Worm (Caenorhabditis elegans) whole organism, early embryonic: Measurements from ENCODE around the gene F13H8.2.

Experiments used
- B0310.2 ChIP-seq: sonication (generic microtip); optimal IDR thresholded peaks from 2 replicates; lab custom pipeline; 2016; ENCODE audit warnings: mild to moderate bottlenecking, missing genetic modification characterization, missing compliant biosample characterization
- F13C5.2 ChIP-seq: sonication (generic microtip); optimal IDR thresholded peaks from 2 replicates; lab custom pipeline; 2017; ENCODE audit warnings: mild to moderate bottlenecking, missing genetic modification characterization, inconsistent platforms, missing compliant biosample characterization
- aly-1 ChIP-seq: sonication (generic microtip); optimal IDR thresholded peaks from 2 replicates; lab custom pipeline; 2016; ENCODE audit warnings: missing genetic modification characterization, missing compliant biosample characterization
- ama-1 ChIP-seq: fragments of 150-350 bp; optimal IDR thresholded peaks from 2 replicates; lab custom pipeline; 2014
- ceh-13 ChIP-seq: fragments of 200-800 bp; sonication (Bioruptor generic); optimal IDR thresholded peaks from 2 replicates; lab custom pipeline; 2018; ENCODE audit warnings: mild to moderate bottlenecking, missing genetic modification characterization, missing compliant biosample characterization
- flt-1 ChIP-seq: fragments of 200-800 bp; sonication (Bioruptor generic); IDR thresholded peaks from 2 replicates; pipeline ENCODE4 v1.3.6; 2022; ENCODE audit warnings: missing genetic modification characterization, missing compliant biosample characterization
- hmbx-1 ChIP-seq: sonication (generic microtip); optimal IDR thresholded peaks from 2 replicates; lab custom pipeline; 2016; ENCODE audit warnings: mild to moderate bottlenecking, missing genetic modification characterization, missing compliant biosample characterization
- hmg-4 ChIP-seq: fragments of 200-800 bp; sonication (Bioruptor generic); optimal IDR thresholded peaks from 2 replicates; lab custom pipeline; 2018; ENCODE audit warnings: mild to moderate bottlenecking, missing genetic modification characterization, missing compliant biosample characterization
- pes-1 ChIP-seq: fragments of 200-800 bp; sonication (Bioruptor generic); IDR thresholded peaks from 2 replicates; pipeline ENCODE4 v1.3.6; 2022; ENCODE audit warnings: missing genetic modification reagents, missing genetic modification characterization, missing compliant biosample characterization
- scrt-1 ChIP-seq: fragments of 200-800 bp; sonication (Bioruptor generic); IDR thresholded peaks from 2 replicates; pipeline ENCODE4 v1.3.6; 2022; ENCODE audit warnings: missing genetic modification characterization, missing compliant biosample characterization
- sea-1 ChIP-seq: fragments of 200-800 bp; sonication (Bioruptor generic); conservative IDR thresholded peaks from 2 replicates; pipeline ENCODE4 v1.3.6; 2022; ENCODE audit warnings: missing genetic modification characterization, missing compliant biosample characterization
- tbx-11 ChIP-seq: fragments of 200-800 bp; sonication (Bioruptor generic); IDR thresholded peaks from 2 replicates; pipeline ENCODE4 v1.3.6; 2022; ENCODE audit warnings: missing genetic modification characterization, missing compliant biosample characterization

- TF ChIP-seq ama-1 (lab: Kevin White, UChicago) (no peak), flt-1 (GFP tag; lab: Robert Waterston, UW) (no peak), hmbx-1 (tag; lab: Kevin White, UChicago) (no peak), pes-1 (GFP tag; lab: Robert Waterston, UW) (no peak), hmg-4 (GFP tag; lab: Kevin White, UChicago) (no peak), sea-1 (GFP tag; lab: Robert Waterston, UW) (no peak), scrt-1 (GFP tag; lab: Robert Waterston, UW) (no peak), tbx-11 (GFP tag; lab: Robert Waterston, UW) (no peak), B0310.2 (tag; lab: Kevin White, UChicago) (no peak), F13C5.2 (no peak), ceh-13 (no peak), aly-1 (tag; lab: Kevin White, UChicago) (no peak)
Observed at ce11 chrII:6263685-6264084, 6.5 kb upstream of the F13H8.2 start, which contains the start of gene F13H8.3.
